Worm (Caenorhabditis elegans) whole organism, midembryonic: ENCODE results near the gene ndx-9.

Experiments used
- T22C8.4 ChIP-seq: fragments of 200-800 bp; sonication (Bioruptor generic); IDR thresholded peaks from 2 replicates; pipeline ENCODE4 v1.3.6; 2022; ENCODE audit warnings: missing genetic modification characterization, missing compliant biosample characterization
- cog-1 ChIP-seq: sonication (generic microtip); optimal IDR thresholded peaks from 2 replicates; lab custom pipeline; 2016; ENCODE audit warnings: missing genetic modification characterization, missing compliant biosample characterization
- flt-1 ChIP-seq: fragments of 200-800 bp; sonication (Bioruptor generic); IDR thresholded peaks from 2 replicates; pipeline ENCODE4 v1.3.6; 2022; ENCODE audit warnings: missing genetic modification characterization, missing compliant biosample characterization
- klf-2 ChIP-seq: fragments of 200-800 bp; sonication (Bioruptor generic); conservative IDR thresholded peaks from 2 replicates; pipeline ENCODE4 v1.3.6; 2022; ENCODE audit warnings: missing genetic modification reagents, missing genetic modification characterization, missing compliant biosample characterization
- med-1 ChIP-seq: sonication (generic microtip); optimal IDR thresholded peaks from 2 replicates; lab custom pipeline; 2017; ENCODE audit warnings: missing genetic modification characterization, mild to moderate bottlenecking, missing compliant biosample characterization, antibody characterized with exemption, missing genetic modification reagents; ENCODE audit not compliant: insufficient read depth
- ref-1 ChIP-seq: fragments of 200-800 bp; sonication (Bioruptor generic); conservative IDR thresholded peaks from 2 replicates; pipeline ENCODE4 v1.3.6; 2022; ENCODE audit warnings: missing genetic modification reagents, missing genetic modification characterization, missing compliant biosample characterization
- tab-1 ChIP-seq: fragments of 200-800 bp; sonication (Bioruptor generic); IDR thresholded peaks from 2 replicates; pipeline ENCODE4 v1.3.6; 2022; ENCODE audit warnings: missing genetic modification characterization, missing compliant biosample characterization
- ztf-23 ChIP-seq: fragments of 200-800 bp; sonication (Bioruptor generic); IDR thresholded peaks from 2 replicates; pipeline ENCODE4 v1.3.6; 2022; ENCODE audit warnings: missing genetic modification reagents, missing genetic modification characterization, missing compliant biosample characterization
- ztf-29 ChIP-seq: fragments of 200-800 bp; sonication (Bioruptor generic); IDR thresholded peaks from 2 replicates; pipeline ENCODE4 v1.3.6; 2022; ENCODE audit warnings: missing genetic modification reagents, missing genetic modification characterization, missing compliant biosample characterization

- TF ChIP-seq cog-1 (tag; lab: Kevin White, UChicago) (no peak), flt-1 (GFP tag; lab: Robert Waterston, UW) (no peak), med-1 (GFP tag; lab: Kevin White, UChicago) (no peak), ztf-29 (no peak), ztf-23 (GFP tag; lab: Robert Waterston, UW) (no peak), tab-1 (GFP tag; lab: Robert Waterston, UW) (no peak), klf-2 (GFP tag; lab: Robert Waterston, UW) (no peak), ref-1 (no peak), T22C8.4 (GFP tag; lab: Robert Waterston, UW) (no peak)
These were observed 42.0 kb upstream of the ndx-9 start, which contains the start of the genes F36H1.12 and lin-3 for ce11 chrIV:11053652-11054317.
